Worm (Caenorhabditis elegans) whole organism, young adult: ENCODE results near the gene T20G5.13.

Source experiments
- B0019.2 ChIP-seq: fragments of 200-800 bp; sonication (Bioruptor generic); conservative IDR thresholded peaks from 2 replicates; pipeline ENCODE4 v1.3.6; 2022; ENCODE audit warnings: missing genetic modification reagents, missing genetic modification characterization, missing compliant biosample characterization
- D2030.7 ChIP-seq: fragments of 200-800 bp; sonication (Bioruptor generic); IDR thresholded peaks from 2 replicates; pipeline ENCODE4 v1.3.6; 2022; ENCODE audit warnings: missing genetic modification reagents, missing genetic modification characterization, missing compliant biosample characterization
- F22D6.2 ChIP-seq: sonication (generic microtip); optimal IDR thresholded peaks from 2 replicates; lab custom pipeline; 2016; ENCODE audit warnings: mild to moderate bottlenecking, missing genetic modification characterization, missing compliant biosample characterization
- F23B12.7 ChIP-seq: sonication (generic microtip); optimal IDR thresholded peaks from 2 replicates; lab custom pipeline; 2017; ENCODE audit warnings: missing genetic modification characterization, mild to moderate bottlenecking, missing compliant biosample characterization, antibody characterized with exemption, moderate library complexity; ENCODE audit not compliant: insufficient read depth
- F37B4.10 ChIP-seq: fragments of 200-800 bp; sonication (Bioruptor generic); IDR thresholded peaks from 2 replicates; pipeline ENCODE4 v1.3.6; 2022; ENCODE audit warnings: missing genetic modification characterization, missing compliant biosample characterization
- F52B5.7 ChIP-seq: sonication (generic microtip); optimal IDR thresholded peaks from 2 replicates; lab custom pipeline; 2016; ENCODE audit warnings: mild to moderate bottlenecking, missing genetic modification characterization, missing compliant biosample characterization
- F57A8.1 ChIP-seq: fragments of 200-800 bp; sonication (Bioruptor generic); optimal IDR thresholded peaks from 2 replicates; lab custom pipeline; 2018; ENCODE audit warnings: mild to moderate bottlenecking, missing genetic modification characterization, moderate library complexity, missing compliant biosample characterization
- K12H6.12 ChIP-seq: fragments of 200-800 bp; sonication (Bioruptor generic); optimal IDR thresholded peaks from 2 replicates; lab custom pipeline; 2018; ENCODE audit warnings: mild to moderate bottlenecking, missing genetic modification characterization, missing compliant biosample characterization
- T26A5.8 ChIP-seq: sonication (generic microtip); optimal IDR thresholded peaks from 2 replicates; lab custom pipeline; 2016; ENCODE audit warnings: missing genetic modification characterization, missing compliant biosample characterization
- Y53G8AR.9 ChIP-seq: fragments of 200-800 bp; sonication (Bioruptor generic); conservative IDR thresholded peaks from 2 replicates; pipeline ENCODE4 v1.3.6; 2022; ENCODE audit warnings: missing genetic modification reagents, missing genetic modification characterization, missing compliant biosample characterization
- Y56A3A.18 ChIP-seq: fragments of 200-800 bp; sonication (Bioruptor generic); IDR thresholded peaks from 2 replicates; pipeline ENCODE4 v1.3.6; 2022; ENCODE audit warnings: missing genetic modification reagents, missing genetic modification characterization, missing compliant biosample characterization
- attf-5 ChIP-seq: fragments of 200-800 bp; sonication (Bioruptor generic); optimal IDR thresholded peaks from 2 replicates; lab custom pipeline; 2018; ENCODE audit warnings: mild to moderate bottlenecking, missing genetic modification characterization, missing compliant biosample characterization
- attf-6 ChIP-seq: fragments of 200-800 bp; sonication (Bioruptor generic); IDR thresholded peaks from 2 replicates; pipeline ENCODE4 v1.3.6; 2022; ENCODE audit warnings: missing genetic modification reagents, missing genetic modification characterization, missing compliant biosample characterization
- bed-2 ChIP-seq: fragments of 200-800 bp; sonication (Bioruptor generic); IDR thresholded peaks from 2 replicates; pipeline ENCODE4 v1.3.6; 2022; ENCODE audit warnings: missing genetic modification reagents, missing genetic modification characterization, missing compliant biosample characterization
- cebp-1 ChIP-seq, 2 experiments: fragments of 200-800 bp in 1 of 2; sonication (Bioruptor generic) in 1 of 2; sonication (generic microtip) in 1 of 2; IDR thresholded peaks in 1 of 2; optimal IDR thresholded peaks in 1 of 2; 2 replicates each; pipeline versions ENCODE4 v1.3.6 to Lab custom; 2017 to 2022; ENCODE audit warnings: missing compliant biosample characterization in 2 of 2, missing genetic modification characterization in 2 of 2, mild to moderate bottlenecking in 1 of 2, missing genetic modification reagents in 1 of 2, moderate library complexity in 1 of 2
- ceh-40 ChIP-seq: fragments of 200-800 bp; sonication (Bioruptor generic); IDR thresholded peaks from 2 replicates; pipeline ENCODE4 v1.3.6; 2022; ENCODE audit warnings: missing genetic modification characterization, missing compliant biosample characterization
- ceh-91 ChIP-seq: fragments of 200-800 bp; sonication (Bioruptor generic); IDR thresholded peaks from 2 replicates; pipeline ENCODE4 v1.3.6; 2022; ENCODE audit warnings: missing genetic modification reagents, missing genetic modification characterization, missing compliant biosample characterization
- egl-18 ChIP-seq: fragments of 200-800 bp; sonication (Bioruptor generic); IDR thresholded peaks from 2 replicates; pipeline ENCODE4 v1.3.6; 2022; ENCODE audit warnings: missing genetic modification reagents, missing genetic modification characterization, missing compliant biosample characterization
- egl-44 ChIP-seq: fragments of 200-800 bp; sonication (Bioruptor generic); IDR thresholded peaks from 2 replicates; pipeline ENCODE4 v1.3.6; 2022; ENCODE audit warnings: missing genetic modification reagents, missing genetic modification characterization, missing compliant biosample characterization
- ekl-4 ChIP-seq: fragments of 200-800 bp; sonication (Bioruptor generic); IDR thresholded peaks from 2 replicates; pipeline ENCODE4 v1.3.6; 2022; ENCODE audit warnings: missing genetic modification reagents, missing genetic modification characterization, missing compliant biosample characterization
- hlh-12 ChIP-seq: sonication (generic microtip); optimal IDR thresholded peaks from 2 replicates; lab custom pipeline; 2016; ENCODE audit warnings: missing genetic modification characterization, missing compliant biosample characterization
- hmg-20 ChIP-seq: fragments of 200-800 bp; sonication (Bioruptor generic); IDR thresholded peaks from 2 replicates; pipeline ENCODE4 v1.3.6; 2022; ENCODE audit warnings: missing genetic modification reagents, missing genetic modification characterization, missing compliant biosample characterization
- lag-1 ChIP-seq: fragments of 200-800 bp; sonication (Bioruptor generic); IDR thresholded peaks from 2 replicates; pipeline ENCODE4 v1.3.6; 2022; ENCODE audit warnings: missing genetic modification reagents, missing genetic modification characterization, missing compliant biosample characterization
- let-526 ChIP-seq: fragments of 200-800 bp; sonication (Bioruptor generic); IDR thresholded peaks from 2 replicates; pipeline ENCODE4 v1.3.6; 2022; ENCODE audit warnings: missing genetic modification reagents, missing genetic modification characterization, missing compliant biosample characterization
- madf-3 ChIP-seq: fragments of 200-800 bp; sonication (Bioruptor generic); IDR thresholded peaks from 2 replicates; pipeline ENCODE4 v1.3.6; 2022; ENCODE audit warnings: missing genetic modification reagents, missing genetic modification characterization, missing compliant biosample characterization
- madf-8 ChIP-seq: fragments of 200-800 bp; sonication (Bioruptor generic); conservative IDR thresholded peaks from 2 replicates; pipeline ENCODE4 v1.3.6; 2022; ENCODE audit warnings: missing genetic modification reagents, missing genetic modification characterization, missing compliant biosample characterization
- mcd-1 ChIP-seq: fragments of 200-800 bp; sonication (Bioruptor generic); IDR thresholded peaks from 2 replicates; pipeline ENCODE4 v1.3.6; 2022; ENCODE audit warnings: missing genetic modification reagents, missing genetic modification characterization, missing compliant biosample characterization
- nhr-120 ChIP-seq: fragments of 200-800 bp; sonication (Bioruptor generic); IDR thresholded peaks from 2 replicates; pipeline ENCODE4 v1.3.6; 2022; ENCODE audit warnings: missing genetic modification characterization, missing compliant biosample characterization
- nhr-90 ChIP-seq: sonication (generic microtip); optimal IDR thresholded peaks from 2 replicates; lab custom pipeline; 2016; ENCODE audit warnings: missing genotype, mild to moderate bottlenecking, missing genetic modification characterization, missing compliant biosample characterization
- snpc-1.1 ChIP-seq: sonication (generic microtip); optimal IDR thresholded peaks from 2 replicates; lab custom pipeline; 2017; ENCODE audit warnings: missing genetic modification characterization, mild to moderate bottlenecking, missing compliant biosample characterization, antibody characterized with exemption, moderate library complexity, missing genotype, missing genetic modification reagents; ENCODE audit not compliant: insufficient read depth
- snpc-4 ChIP-seq, 5 experiments: fragments of 150-350 bp in 1 of 5; sonication (generic microtip) in 4 of 5; optimal IDR thresholded peaks; 2 replicates each; lab custom pipeline; 2014 to 2018; ENCODE audit warnings: missing genetic modification characterization in 5 of 5, missing biosample characterization in 3 of 5, antibody characterized with exemption in 2 of 5, mild to moderate bottlenecking in 2 of 5, missing compliant biosample characterization in 2 of 5, missing genotype in 2 of 5, moderate library complexity in 2 of 5, missing genetic modification reagents in 1 of 5
- xnd-1 ChIP-seq: sonication (generic microtip); optimal IDR thresholded peaks from 2 replicates; lab custom pipeline; 2016; ENCODE audit warnings: missing genotype, missing genetic modification reagents, missing genetic modification characterization, missing compliant biosample characterization
- zim-3 ChIP-seq: sonication (generic microtip); optimal IDR thresholded peaks from 2 replicates; lab custom pipeline; 2017; ENCODE audit warnings: mild to moderate bottlenecking, missing genetic modification characterization, moderate library complexity, missing compliant biosample characterization
- ztf-26 ChIP-seq: sonication (generic microtip); optimal IDR thresholded peaks from 2 replicates; lab custom pipeline; 2017; ENCODE audit warnings: missing genetic modification characterization, missing compliant biosample characterization

The T20G5.13 gene

ce11 chrIII:10194569-10194968 lies 6.6 kb downstream of the T20G5.13 start:
- no peak for TF ChIP-seq lag-1 (GFP tag; lab: Robert Waterston, UW)
- TF ChIP-seq B0019.2 (GFP tag; lab: Robert Waterston, UW) = no peak
- TF ChIP-seq snpc-4 (GFP tag; optimal IDR thresholded peaks at IDR 0.05; lab: Kevin White, UChicago) = no peak
- TF ChIP-seq snpc-4 (tag; optimal IDR thresholded peaks at IDR 0.05; lab: Kevin White, UChicago) = no peak
- TF ChIP-seq hlh-12 = no peak

- TF ChIP-seq snpc-1.1 (tag; lab: Kevin White, UChicago) (no peak), ceh-40 (GFP tag; lab: Robert Waterston, UW) (no peak), let-526 (no peak), Y56A3A.18 (GFP tag; lab: Robert Waterston, UW) (no peak), F22D6.2 (no peak), xnd-1 (tag; lab: Kevin White, UChicago) (no peak), T26A5.8 (tag; lab: Kevin White, UChicago) (no peak), F52B5.7 (no peak), cebp-1 (GFP tag; IDR thresholded peaks at IDR 0.05; lab: Robert Waterston, UW) (no peak), cebp-1 (tag; optimal IDR thresholded peaks at IDR 0.05; lab: Kevin White, UChicago) (no peak), madf-8 (no peak), ztf-26 (no peak), egl-44 (GFP tag; lab: Robert Waterston, UW) (no peak), zim-3 (tag; lab: Kevin White, UChicago) (no peak), nhr-90 (tag; lab: Kevin White, UChicago) (no peak), ceh-91 (GFP tag; lab: Robert Waterston, UW) (no peak)
These were observed 12.2 kb downstream of the T20G5.13 start, which contains the start of gene epac-1 for ce11 chrIII:10188912-10189311. TSS of gene epac-1 (plus strand) at chrIII:10189212.

ce11 chrIII:10187840-10188239 lies 13.3 kb downstream of the T20G5.13 start:
- TF ChIP-seq F23B12.7 (tag; lab: Kevin White, UChicago) = no peak
- TF ChIP-seq K12H6.12 (tag; lab: Kevin White, UChicago) = peak; percentile 22

- TF ChIP-seq madf-3 (GFP tag; lab: Robert Waterston, UW) (no peak), ceh-40 (GFP tag; lab: Robert Waterston, UW) (no peak), Y53G8AR.9 (GFP tag; lab: Robert Waterston, UW) (no peak), egl-18 (GFP tag; lab: Robert Waterston, UW) (no peak), D2030.7 (GFP tag; lab: Robert Waterston, UW) (no peak), mcd-1 (GFP tag; lab: Robert Waterston, UW) (no peak), bed-2 (GFP tag; lab: Robert Waterston, UW) (no peak), F57A8.1 (GFP tag; lab: Kevin White, UChicago) (no peak), hmg-20 (GFP tag; lab: Robert Waterston, UW) (no peak), nhr-120 (GFP tag; lab: Robert Waterston, UW) (no peak), T26A5.8 (tag; lab: Kevin White, UChicago) (no peak), egl-44 (GFP tag; lab: Robert Waterston, UW) (no peak), F52B5.7 (no peak)
These were observed 15.0 kb downstream of the T20G5.13 start, which contains the start of gene unc-47 for ce11 chrIII:10186160-10186559. TSS of gene unc-47 (minus strand) at chrIII:10186260.

- TF ChIP-seq F37B4.10 (GFP tag; lab: Robert Waterston, UW) (no peak), attf-6 (GFP tag; lab: Robert Waterston, UW) (no peak), attf-5 (GFP tag; lab: Kevin White, UChicago) (no peak), ekl-4 (GFP tag; lab: Robert Waterston, UW) (no peak)
These were observed 19.3 kb downstream of the T20G5.13 start for ce11 chrIII:10181868-10182267.
